Worm (Caenorhabditis elegans) whole organism, L4/young adult: Measurements from ENCODE around the gene F38B7.10.

ENCODE experiments used
- W03F9.2 ChIP-seq: fragments of 150-350 bp; optimal IDR thresholded peaks from 2 replicates; lab custom pipeline; 2014; ENCODE audit warnings: missing biosample characterization, missing genetic modification characterization
- dao-5 ChIP-seq: sonication (generic microtip); optimal IDR thresholded peaks from 2 replicates; lab custom pipeline; 2016; ENCODE audit warnings: missing genotype, missing genetic modification characterization, moderate library complexity, missing compliant biosample characterization
- him-1 ChIP-seq: sonication (generic microtip); optimal IDR thresholded peaks from 2 replicates; lab custom pipeline; 2016; ENCODE audit warnings: missing genotype, missing genetic modification reagents, missing genetic modification characterization, missing compliant biosample characterization

DNA sequence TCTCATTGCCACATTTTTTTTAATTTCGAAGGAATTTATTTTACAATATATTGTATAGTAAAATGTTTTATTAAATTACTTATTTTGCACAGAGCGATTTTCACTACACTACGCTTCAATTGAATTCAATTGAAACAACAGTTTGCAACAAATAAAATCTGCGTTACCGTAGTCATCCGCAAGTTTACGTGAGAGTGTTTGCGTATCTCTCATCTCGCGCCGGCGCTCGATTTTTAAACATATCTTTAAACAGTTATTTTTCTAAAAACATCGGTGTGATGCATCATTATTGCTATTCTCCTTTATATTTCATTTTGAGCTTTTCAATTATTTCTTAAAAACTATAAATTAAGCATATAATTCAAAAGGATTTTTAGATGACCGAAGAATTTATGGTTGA, 8.9 kb downstream of the F38B7.10 start, which contains the start of gene duo-1:
- TF ChIP-seq W03F9.2 (tag; lab: Kevin White, UChicago) = no peak
- TF ChIP-seq him-1 (tag; lab: Kevin White, UChicago) = no peak
- no peak for TF ChIP-seq dao-5
